Fruit fly (Drosophila melanogaster): ENCODE results near the gene CG32052.

DNA sequence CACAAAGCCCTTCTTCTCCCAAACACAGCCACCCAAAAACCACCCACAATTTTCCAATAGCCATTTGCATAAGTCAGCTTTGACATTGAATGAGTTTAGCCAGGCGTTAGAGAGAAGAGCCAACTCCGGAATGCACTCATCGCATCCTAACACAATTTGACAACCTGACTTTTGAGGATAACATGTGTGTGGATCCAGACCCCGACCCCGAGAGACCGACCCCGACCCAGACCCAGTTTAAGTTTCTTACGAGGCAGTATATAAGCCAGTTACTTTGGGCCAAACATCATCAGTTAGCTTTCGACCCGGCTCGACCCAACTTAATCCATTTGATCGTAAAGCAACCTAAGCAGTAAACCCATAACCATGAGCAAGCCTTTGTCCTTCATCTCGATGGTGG, 12.6 kb downstream of the CG32052 start, which contains the start of gene Ilp2:
- no peak for TF ChIP-seq CG8478 (optimal IDR thresholded peaks at IDR 0.05)
- TF ChIP-seq CTCF (optimal IDR thresholded peaks at IDR 0.05) = no peak
